Worm (Caenorhabditis elegans): ENCODE data around the gene cut-4.

cut-4 gene

ce11 chrII:10485640-10486039 is 49.7 kb downstream of the cut-4 start:
- TF ChIP-seq elt-4 (tag; optimal IDR thresholded peaks at IDR 0.05) (no peak), ceh-2 (tag; optimal IDR thresholded peaks at IDR 0.05) (no peak), K09A11.1 (tag; optimal IDR thresholded peaks at IDR 0.05; ENCODE audit: insufficient read depth) (no peak), pros-1 (tag; optimal IDR thresholded peaks at IDR 0.05) (no peak), ceh-45 (GFP tag; IDR thresholded peaks at IDR 0.05) (no peak), fax-1 (tag; optimal IDR thresholded peaks at IDR 0.05) (no peak), hlh-8 (tag; optimal IDR thresholded peaks at IDR 0.05) (no peak), pha-4 (tag; optimal IDR thresholded peaks at IDR 0.05) (no peak), unc-42 (tag; optimal IDR thresholded peaks at IDR 0.05) (no peak), T23F11.4 (GFP tag; optimal IDR thresholded peaks at IDR 0.05) (no peak), C38D4.7 (GFP tag; optimal IDR thresholded peaks at IDR 0.05) (no peak), ceh-9 (tag; optimal IDR thresholded peaks at IDR 0.05) (no peak), nhr-232 (tag; optimal IDR thresholded peaks at IDR 0.05) (no peak)

DNA sequence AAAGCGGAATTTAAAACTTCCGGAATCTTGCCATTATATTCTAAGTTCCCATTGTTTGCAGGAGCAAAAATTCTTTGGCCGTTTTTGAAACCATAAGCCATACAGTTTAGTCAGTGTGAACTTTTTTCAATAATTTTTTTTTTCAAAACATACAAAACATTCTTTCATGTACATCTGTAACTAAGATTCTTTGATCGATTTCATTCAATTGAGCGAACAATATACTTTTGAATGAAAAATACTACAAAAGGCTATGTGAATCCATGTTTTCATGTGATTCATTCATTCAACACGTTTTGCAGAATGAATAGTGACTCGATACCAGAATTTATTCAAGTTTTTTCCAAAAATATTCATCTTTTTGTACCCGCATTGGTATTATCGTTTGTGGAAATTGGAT is 50.8 kb downstream of the cut-4 start, which contains the start of gene ZK666.15:
ZK666.15 (plus strand) TSS at position 301 of the 400 bp plus-strand sequence.
- no peak for TF ChIP-seq pqm-1 (tag; optimal IDR thresholded peaks at IDR 0.05)
- TF ChIP-seq hlh-6 (tag; optimal IDR thresholded peaks at IDR 0.05): no peak
- TF ChIP-seq zip-5 (tag; optimal IDR thresholded peaks at IDR 0.05): no peak
- no peak for TF ChIP-seq fkh-10 (GFP tag; optimal IDR thresholded peaks at IDR 0.05)

Data from whole organism, late embryonic.